Worm (Caenorhabditis elegans) whole organism, L4 larva: ENCODE data around the gene srt-11.

Source experiments
- F49E8.2 ChIP-seq: sonication (generic microtip); optimal IDR thresholded peaks from 2 replicates; lab custom pipeline; 2016; ENCODE audit warnings: missing compliant biosample characterization, mild to moderate bottlenecking, missing genetic modification characterization, borderline replicate concordance
- R02D3.7 ChIP-seq: fragments of 150-350 bp; sonication (generic microtip); optimal IDR thresholded peaks from 3 replicates; lab custom pipeline; 2014; ENCODE audit warnings: missing biosample characterization, missing genetic modification characterization
- ZK546.5 ChIP-seq, 2 experiments: sonication (generic microtip); optimal IDR thresholded peaks; 2 replicates each; lab custom pipeline; 2017; ENCODE audit warnings: missing biosample characterization in 2 of 2, missing genetic modification characterization in 2 of 2
- ama-1 ChIP-seq: fragments of 150-350 bp; optimal IDR thresholded peaks from 2 replicates; lab custom pipeline; 2014; ENCODE audit warnings: inconsistent platforms, mixed read lengths
- ceh-32 ChIP-seq: sonication (generic microtip); optimal IDR thresholded peaks from 2 replicates; lab custom pipeline; 2016; ENCODE audit warnings: mild to moderate bottlenecking, missing genetic modification characterization, missing compliant biosample characterization; ENCODE audit not compliant: poor library complexity
- fkh-10 ChIP-seq: fragments of 150-350 bp; optimal IDR thresholded peaks from 2 replicates; lab custom pipeline; 2014; ENCODE audit warnings: missing biosample characterization, missing genetic modification reagents, missing genetic modification characterization
- fos-1 ChIP-seq: fragments of 150-350 bp; optimal IDR thresholded peaks from 2 replicates; lab custom pipeline; 2014; ENCODE audit warnings: missing biosample characterization, missing genetic modification characterization
- gei-8 ChIP-seq: fragments of 200-800 bp; sonication (Bioruptor generic); optimal IDR thresholded peaks from 2 replicates; lab custom pipeline; 2018; ENCODE audit warnings: mild to moderate bottlenecking, missing genetic modification characterization, missing compliant biosample characterization
- jun-1 ChIP-seq: fragments of 150-350 bp; optimal IDR thresholded peaks from 2 replicates; lab custom pipeline; 2014; ENCODE audit warnings: missing biosample characterization, missing genetic modification reagents, missing genetic modification characterization
- lin-39 ChIP-seq: fragments of 150-350 bp; optimal IDR thresholded peaks from 2 replicates; lab custom pipeline; 2014; ENCODE audit warnings: missing biosample characterization, missing genetic modification reagents, missing genetic modification characterization
- pha-4 ChIP-seq, 2 experiments: fragments of 150-350 bp in 1 of 2; fragments of 200-800 bp in 1 of 2; sonication (Bioruptor generic) in 1 of 2; IDR thresholded peaks in 1 of 2; optimal IDR thresholded peaks in 1 of 2; 2 replicates each; pipeline versions ENCODE4 v1.3.6 to Lab custom; 2014 to 2022; ENCODE audit warnings: missing genetic modification characterization in 2 of 2, missing genetic modification reagents in 2 of 2, missing biosample characterization in 1 of 2, missing compliant biosample characterization in 1 of 2
- sdz-12 ChIP-seq: fragments of 200-800 bp; sonication (Bioruptor generic); optimal IDR thresholded peaks from 2 replicates; lab custom pipeline; 2018; ENCODE audit warnings: mild to moderate bottlenecking, missing genetic modification characterization, missing compliant biosample characterization
- snpc-4 ChIP-seq: fragments of 150-350 bp; optimal IDR thresholded peaks from 2 replicates; lab custom pipeline; 2014; ENCODE audit warnings: missing biosample characterization, missing genetic modification characterization

- TF ChIP-seq snpc-4 (tag; lab: Kevin White, UChicago) = no peak
- TF ChIP-seq ceh-32 (tag; lab: Kevin White, UChicago) = no peak
- no peak for TF ChIP-seq ama-1 (lab: Kevin White, UChicago)
- no peak for TF ChIP-seq pha-4 (GFP tag; IDR thresholded peaks at IDR 0.05; lab: Robert Waterston, UW)
- no peak for TF ChIP-seq pha-4 (tag; optimal IDR thresholded peaks at IDR 0.05; lab: Kevin White, UChicago)
- TF ChIP-seq gei-8 (GFP tag; lab: Kevin White, UChicago) = no peak
- TF ChIP-seq fos-1 (tag; lab: Kevin White, UChicago) = no peak
- no peak for TF ChIP-seq lin-39 (tag; lab: Kevin White, UChicago)
- TF ChIP-seq jun-1 (tag; lab: Kevin White, UChicago) = no peak
- no peak for TF ChIP-seq R02D3.7 (tag; lab: Kevin White, UChicago)
- no peak for TF ChIP-seq F49E8.2 (tag; lab: Kevin White, UChicago)
- TF ChIP-seq fkh-10 = no peak
- no peak for TF ChIP-seq sdz-12 (GFP tag; lab: Kevin White, UChicago)
- no peak for TF ChIP-seq ZK546.5 (tag; optimal IDR thresholded peaks at IDR 0.05; lab: Kevin White, UChicago)
Observed at ce11 chrII:14851483-14851882, 45.7 kb downstream of the srt-11 start, which contains the start of gene R05H10.1.
